Fruit fly (Drosophila melanogaster) whole organism, pupa: ENCODE measurements around the gene eIF4E6.

Experiments
- CG10348 ChIP-seq: fragments of 200-800 bp; sonication (Bioruptor generic); IDR thresholded peaks from 2 replicates; pipeline ENCODE4 v1.3.6; 2022; ENCODE audit warnings: missing biosample characterization, missing genetic modification characterization
- CG13204 ChIP-seq: fragments of 200-800 bp; sonication (Bioruptor generic); optimal IDR thresholded peaks from 2 replicates; lab custom pipeline; 2018; ENCODE audit warnings: missing biosample characterization, mild to moderate bottlenecking, missing genetic modification characterization, moderate library complexity
- CG14655 ChIP-seq: fragments of 200-800 bp; sonication (Bioruptor generic); optimal IDR thresholded peaks from 3 replicates; lab custom pipeline; 2017; ENCODE audit warnings: mild to moderate bottlenecking, missing biosample characterization, missing genetic modification reagents, missing genetic modification characterization
- CG15710 ChIP-seq: fragments of 200-800 bp; sonication (Bioruptor generic); optimal IDR thresholded peaks from 2 replicates; lab custom pipeline; 2018; ENCODE audit warnings: missing biosample characterization, mild to moderate bottlenecking, missing genetic modification characterization, moderate library complexity
- CG17806 ChIP-seq: fragments of 200-800 bp; sonication (Bioruptor generic); optimal IDR thresholded peaks from 2 replicates; lab custom pipeline; 2018; ENCODE audit warnings: missing biosample characterization, mild to moderate bottlenecking, missing genetic modification characterization, moderate library complexity
- CG32121 ChIP-seq: fragments of 200-800 bp; sonication (Bioruptor generic); IDR thresholded peaks from 2 replicates; pipeline ENCODE4 v1.3.6; 2022; ENCODE audit warnings: missing biosample characterization, missing genetic modification characterization
- CG4496 ChIP-seq: fragments of 200-800 bp; sonication (Bioruptor generic); IDR thresholded peaks from 3 replicates; pipeline ENCODE4 v1.3.6; 2022; ENCODE audit warnings: missing biosample characterization, missing genetic modification characterization
- CG8159 ChIP-seq: fragments of 200-800 bp; sonication (Bioruptor generic); optimal IDR thresholded peaks from 3 replicates; lab custom pipeline; 2018; ENCODE audit warnings: missing biosample characterization, mild to moderate bottlenecking, missing genetic modification characterization, moderate library complexity
- CG8301 ChIP-seq: fragments of 200-800 bp; sonication (Bioruptor generic); optimal IDR thresholded peaks from 2 replicates; lab custom pipeline; 2018; ENCODE audit warnings: missing biosample characterization, mild to moderate bottlenecking, missing genetic modification characterization
- CG9948 ChIP-seq: fragments of 200-800 bp; sonication (Bioruptor generic); optimal IDR thresholded peaks from 2 replicates; lab custom pipeline; 2018; ENCODE audit warnings: missing biosample characterization, mild to moderate bottlenecking, missing genetic modification characterization, moderate library complexity
- EcR ChIP-seq: fragments of 200-800 bp; sonication (Bioruptor generic); optimal IDR thresholded peaks from 3 replicates; lab custom pipeline; 2019; ENCODE audit warnings: missing biosample characterization, missing genetic modification characterization, mild to moderate bottlenecking, moderate library complexity, missing genetic modification reagents
- Ets98B ChIP-seq: fragments of 200-800 bp; sonication (Bioruptor generic); IDR thresholded peaks from 2 replicates; pipeline ENCODE4 v1.3.6; 2022; ENCODE audit warnings: missing biosample characterization, missing genetic modification characterization
- Pif1A ChIP-seq: fragments of 200-800 bp; sonication (Bioruptor generic); optimal IDR thresholded peaks from 3 replicates; lab custom pipeline; 2016; ENCODE audit warnings: missing biosample characterization, missing genetic modification characterization
- Pif1B ChIP-seq: fragments of 200-800 bp; sonication (Bioruptor generic); optimal IDR thresholded peaks from 3 replicates; lab custom pipeline; 2016; ENCODE audit warnings: missing biosample characterization, missing genetic modification characterization

- TF ChIP-seq EcR (no peak), CG32121 (GFP tag; lab: Robert Waterston, UW) (no peak), CG10348 (GFP tag; lab: Robert Waterston, UW) (no peak), CG13204 (GFP tag; lab: Kevin White, UChicago) (no peak), CG9948 (no peak), CG17806 (tag; lab: Kevin White, UChicago) (no peak), CG14655 (GFP tag; lab: Kevin White, UChicago) (no peak), CG15710 (tag; lab: Kevin White, UChicago) (no peak), CG8159 (tag; lab: Kevin White, UChicago) (no peak), CG4496 (GFP tag; lab: Robert Waterston, UW) (no peak), Ets98B (GFP tag; lab: Robert Waterston, UW) (no peak), Pif1B (GFP tag; lab: Kevin White, UChicago) (no peak), CG8301 (tag; lab: Kevin White, UChicago) (no peak), Pif1A (GFP tag; lab: Kevin White, UChicago) (no peak)
These were observed 39.3 kb upstream of the eIF4E6 start for dm6 chr3R:29066285-29066684.
